Fruit fly (Drosophila melanogaster): ENCODE measurements around the gene CG9801.

Gene CG9801

DNA sequence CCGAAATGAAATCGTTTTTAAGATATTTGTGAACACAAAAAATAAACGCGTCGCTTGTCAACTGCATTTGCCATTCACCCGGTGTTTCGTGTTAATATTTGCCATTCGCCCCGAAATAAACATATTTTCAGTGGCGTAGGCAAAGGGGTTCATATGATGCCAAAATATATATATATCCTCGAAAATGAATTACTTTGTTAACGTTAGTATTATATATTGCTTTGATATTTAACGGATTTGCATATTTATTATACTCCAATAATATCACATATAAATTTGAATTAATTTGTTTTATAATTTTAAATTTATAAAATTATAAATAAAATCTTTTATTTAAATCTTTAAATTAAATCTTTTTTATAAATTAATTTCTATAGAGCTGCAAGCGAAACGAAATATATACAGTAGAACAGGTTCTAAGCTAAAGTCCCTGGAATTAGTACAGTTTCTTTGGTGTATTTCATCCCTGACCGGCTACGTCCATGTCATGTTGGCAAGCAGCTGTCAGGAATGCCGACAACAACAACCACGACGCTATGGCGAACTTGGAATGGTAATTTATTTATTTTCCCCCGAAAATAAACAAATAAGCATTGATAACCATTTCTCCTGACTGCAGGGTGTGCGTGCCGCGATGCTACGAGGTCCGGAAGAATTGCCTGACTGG is 15.7 kb downstream of the CG9801 start, which contains the start of the genes M1BP and CG8202 (continued):
- peak; percentile 93 for TF ChIP-seq CG10631 (GFP tag; optimal IDR thresholded peaks at IDR 0.05)
- TF ChIP-seq Met (GFP tag; optimal IDR thresholded peaks at IDR 0.05): no peak
- peak; percentile 38 for TF ChIP-seq fd59A (GFP tag; optimal IDR thresholded peaks at IDR 0.05)
- no peak for TF ChIP-seq Sox102F (GFP tag; optimal IDR thresholded peaks at IDR 0.05)
- TF ChIP-seq cyc (GFP tag; optimal IDR thresholded peaks at IDR 0.05): peak; percentile 72
- TF ChIP-seq Hr39 (GFP tag; optimal IDR thresholded peaks at IDR 0.05): peak; percentile 77
- TF ChIP-seq svp (GFP tag): no peak
- TF ChIP-seq CG11294 (GFP tag; IDR thresholded peaks at IDR 0.05): peak; percentile 54; the same call in 1 of the 2 replicates
- 0 out of 2 replicates have a peak, but pooled peaks have one; percentile 30 for TF ChIP-seq Gug (GFP tag; IDR thresholded peaks at IDR 0.05)
- TF ChIP-seq CG6808 (GFP tag; optimal IDR thresholded peaks at IDR 0.05): no peak
- TF ChIP-seq fd85E (GFP tag; optimal IDR thresholded peaks at IDR 0.05): no peak
- peak; percentile 62 for TF ChIP-seq Ets21C (GFP tag; optimal IDR thresholded peaks at IDR 0.05)
- TF ChIP-seq CG8632 (GFP tag; optimal IDR thresholded peaks at IDR 0.05): peak; percentile 91
- no peak for TF ChIP-seq CG6276 (GFP tag; optimal IDR thresholded peaks at IDR 0.05)
- no peak for TF ChIP-seq Eip78C (GFP tag)
- peak; percentile 77 for TF ChIP-seq Blimp-1 (GFP tag; optimal IDR thresholded peaks at IDR 0.05)
- no peak for TF ChIP-seq CG16779 (tag; optimal IDR thresholded peaks at IDR 0.05)
- TF ChIP-seq CG8319 (GFP tag; optimal IDR thresholded peaks at IDR 0.05): peak; percentile 79
- peak; percentile 75 for TF ChIP-seq CG6854 (GFP tag; optimal IDR thresholded peaks at IDR 0.05)
- TF ChIP-seq Sox14 (GFP tag; optimal IDR thresholded peaks at IDR 0.05): peak; percentile 71
- no peak for TF ChIP-seq Hr38 (GFP tag; optimal IDR thresholded peaks at IDR 0.05)
- TF ChIP-seq CG3919 (GFP tag; optimal IDR thresholded peaks at IDR 0.05): peak; percentile 86
- no peak for TF ChIP-seq Smox (GFP tag; optimal IDR thresholded peaks at IDR 0.05)
- peak; percentile 89 for TF ChIP-seq OdsH (GFP tag; optimal IDR thresholded peaks at IDR 0.05)
- TF ChIP-seq CG1621 (tag; optimal IDR thresholded peaks at IDR 0.05): no peak
- peak; percentile 86 for TF ChIP-seq Ets96B (tag; optimal IDR thresholded peaks at IDR 0.05)
- peak; percentile 91 for TF ChIP-seq esn (GFP tag; optimal IDR thresholded peaks at IDR 0.05)
- TF ChIP-seq CG9139 (GFP tag; optimal IDR thresholded peaks at IDR 0.05): no peak
- TF ChIP-seq dac (GFP tag; optimal IDR thresholded peaks at IDR 0.05): peak; percentile 56
- peak; percentile 69 for TF ChIP-seq CG15336 (GFP tag; IDR thresholded peaks at IDR 0.05)
- TF ChIP-seq achi (GFP tag; optimal IDR thresholded peaks at IDR 0.05): peak; percentile 94
- peak; percentile 74 for TF ChIP-seq CG10669 (GFP tag; optimal IDR thresholded peaks at IDR 0.05)
- TF ChIP-seq vri (GFP tag; optimal IDR thresholded peaks at IDR 0.05): peak; percentile 54
- TF ChIP-seq CG11762 (GFP tag; optimal IDR thresholded peaks at IDR 0.05; ENCODE audit: insufficient read depth): peak; percentile 96
- TF ChIP-seq CG8119 (GFP tag; IDR thresholded peaks at IDR 0.05): no peak; the same call in 1 of the 3 replicates

DNA sequence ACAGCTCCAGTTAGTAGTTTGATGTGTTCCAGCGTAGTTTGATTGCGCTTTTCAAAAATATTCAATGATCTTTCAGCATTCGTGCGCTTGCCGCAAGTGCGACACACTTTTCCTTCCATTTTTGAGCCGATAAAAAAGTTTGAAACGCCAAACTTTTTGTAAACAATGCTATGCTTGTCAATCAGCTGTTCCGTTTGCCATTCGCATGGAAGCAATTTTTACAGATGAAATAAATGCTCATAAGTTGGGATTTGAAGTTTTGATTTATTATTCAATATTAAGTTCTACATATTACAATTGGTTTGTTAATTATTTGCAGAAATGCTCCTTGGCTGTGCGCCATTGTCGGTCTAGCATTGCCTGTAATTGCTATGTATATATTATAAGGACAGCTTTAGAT is 17.9 kb downstream of the CG9801 start, which contains the start of gene ranshi:
Gene ranshi, minus strand, starts transcription at position 152 of the 400 bp plus-strand sequence.
- TF ChIP-seq Sox14 (GFP tag; optimal IDR thresholded peaks at IDR 0.05): no peak
- TF ChIP-seq Smox (GFP tag; optimal IDR thresholded peaks at IDR 0.05): no peak
- no peak for TF ChIP-seq fd59A (GFP tag; optimal IDR thresholded peaks at IDR 0.05)
- TF ChIP-seq pdm3 (GFP tag; optimal IDR thresholded peaks at IDR 0.05): no peak
- no peak for TF ChIP-seq CG6854 (GFP tag; optimal IDR thresholded peaks at IDR 0.05)
- no peak for TF ChIP-seq fd85E (GFP tag; optimal IDR thresholded peaks at IDR 0.05)
- TF ChIP-seq CG15336 (GFP tag; IDR thresholded peaks at IDR 0.05): no peak
- no peak for TF ChIP-seq dac (GFP tag; optimal IDR thresholded peaks at IDR 0.05)
- TF ChIP-seq CG8632 (GFP tag; optimal IDR thresholded peaks at IDR 0.05): no peak
- TF ChIP-seq CG10631 (GFP tag; optimal IDR thresholded peaks at IDR 0.05): no peak
- no peak for TF ChIP-seq CG11294 (GFP tag; IDR thresholded peaks at IDR 0.05)
- TF ChIP-seq OdsH (GFP tag; optimal IDR thresholded peaks at IDR 0.05): no peak
- no peak for TF ChIP-seq CG4318 (GFP tag; optimal IDR thresholded peaks at IDR 0.05)
- TF ChIP-seq acj6 (GFP tag; optimal IDR thresholded peaks at IDR 0.05): no peak
- no peak for TF ChIP-seq CG11762 (GFP tag; optimal IDR thresholded peaks at IDR 0.05; ENCODE audit: insufficient read depth)
- TF ChIP-seq Met (GFP tag; optimal IDR thresholded peaks at IDR 0.05): no peak
- TF ChIP-seq Hr39 (GFP tag; optimal IDR thresholded peaks at IDR 0.05): no peak
